Worm (Caenorhabditis elegans) whole organism, L1 larva: ENCODE data around the gene trm-2A.

Experiments
- F16B12.6 ChIP-seq: fragments of 150-350 bp; optimal IDR thresholded peaks from 2 replicates; lab custom pipeline; 2014; ENCODE audit warnings: missing biosample characterization, missing genetic modification characterization
- aha-1 ChIP-seq: fragments of 150-350 bp; optimal IDR thresholded peaks from 2 replicates; lab custom pipeline; 2014; ENCODE audit warnings: missing biosample characterization, missing genetic modification characterization
- aly-2 ChIP-seq: fragments of 150-350 bp; optimal IDR thresholded peaks from 2 replicates; lab custom pipeline; 2014; ENCODE audit warnings: missing biosample characterization, missing genetic modification characterization
- ceh-63 ChIP-seq: fragments of 200-800 bp; sonication (Bioruptor generic); optimal IDR thresholded peaks from 2 replicates; lab custom pipeline; 2018; ENCODE audit warnings: mild to moderate bottlenecking, missing genetic modification characterization, missing compliant biosample characterization
- ceh-82 ChIP-seq, 3 experiments: fragments of 150-350 bp in 1 of 3; sonication (generic microtip) in 2 of 3; optimal IDR thresholded peaks; 2 replicates each; lab custom pipeline; 2014 to 2017; ENCODE audit warnings: missing biosample characterization in 3 of 3, missing genetic modification characterization in 3 of 3
- ces-1 ChIP-seq: fragments of 150-350 bp; optimal IDR thresholded peaks from 2 replicates; lab custom pipeline; 2014; ENCODE audit warnings: missing biosample characterization, missing genetic modification reagents, missing genetic modification characterization
- dsc-1 ChIP-seq: sonication (generic microtip); optimal IDR thresholded peaks from 2 replicates; lab custom pipeline; 2016; ENCODE audit warnings: mild to moderate bottlenecking, missing genetic modification characterization, missing compliant biosample characterization
- efl-1 ChIP-seq, 4 experiments: fragments of 150-350 bp; optimal IDR thresholded peaks in 3 of 4; peaks in 1 of 4; 1 replicate in 1 of 4; 2 replicates in 3 of 4; lab custom pipeline; 2014; ENCODE audit warnings: missing biosample characterization in 2 of 4, missing genetic modification characterization in 2 of 4, missing genetic modification reagents in 2 of 4
- ets-5 ChIP-seq: fragments of 200-800 bp; sonication (Bioruptor generic); IDR thresholded peaks from 2 replicates; pipeline ENCODE4 v1.3.6; 2022; ENCODE audit warnings: missing genetic modification characterization, missing compliant biosample characterization
- fkh-10 ChIP-seq: sonication (generic microtip); optimal IDR thresholded peaks from 2 replicates; lab custom pipeline; 2017; ENCODE audit warnings: missing biosample characterization, missing genetic modification reagents, missing genetic modification characterization
- fkh-8 ChIP-seq: sonication (generic microtip); optimal IDR thresholded peaks from 2 replicates; lab custom pipeline; 2016; ENCODE audit warnings: mild to moderate bottlenecking, missing genetic modification characterization, missing compliant biosample characterization
- fos-1 ChIP-seq: fragments of 150-350 bp; optimal IDR thresholded peaks from 2 replicates; lab custom pipeline; 2014; ENCODE audit warnings: missing biosample characterization, missing genetic modification characterization
- grh-1 ChIP-seq: fragments of 200-800 bp; sonication (Bioruptor generic); IDR thresholded peaks from 2 replicates; pipeline ENCODE4 v1.3.6; 2022; ENCODE audit warnings: missing genetic modification reagents, missing genetic modification characterization, missing compliant biosample characterization
- hlh-17 ChIP-seq: fragments of 200-800 bp; sonication (Bioruptor generic); optimal IDR thresholded peaks from 2 replicates; lab custom pipeline; 2018; ENCODE audit warnings: missing genetic modification characterization, mild to moderate bottlenecking, missing compliant biosample characterization, moderate library complexity, borderline replicate concordance
- hpl-2 ChIP-seq: fragments of 150-350 bp; optimal IDR thresholded peaks from 2 replicates; lab custom pipeline; 2014; ENCODE audit warnings: missing biosample characterization, missing genetic modification reagents, missing genetic modification characterization
- irx-1 ChIP-seq: sonication (generic microtip); optimal IDR thresholded peaks from 2 replicates; lab custom pipeline; 2016; ENCODE audit warnings: missing genetic modification characterization, missing compliant biosample characterization
- lin-13 ChIP-seq: fragments of 150-350 bp; optimal IDR thresholded peaks from 2 replicates; lab custom pipeline; 2014; ENCODE audit warnings: missing biosample characterization, missing genetic modification reagents, missing genetic modification characterization
- lin-35 ChIP-seq, 2 experiments: fragments of 150-350 bp; optimal IDR thresholded peaks; 2 replicates each; lab custom pipeline; 2014; ENCODE audit warnings: missing biosample characterization in 2 of 2, missing genetic modification characterization in 2 of 2, missing genetic modification reagents in 2 of 2
- lin-39 ChIP-seq: fragments of 150-350 bp; optimal IDR thresholded peaks from 2 replicates; lab custom pipeline; 2014; ENCODE audit warnings: missing biosample characterization, missing genetic modification reagents, missing genetic modification characterization
- lir-3 ChIP-seq: sonication (generic microtip); optimal IDR thresholded peaks from 2 replicates; lab custom pipeline; 2016; ENCODE audit warnings: mild to moderate bottlenecking, missing genetic modification characterization, moderate library complexity, missing compliant biosample characterization; ENCODE audit not compliant: poor library complexity
- mep-1 ChIP-seq: fragments of 150-350 bp; optimal IDR thresholded peaks from 2 replicates; lab custom pipeline; 2014; ENCODE audit warnings: missing biosample characterization, missing genetic modification characterization
- nhr-11 ChIP-seq: fragments of 150-350 bp; optimal IDR thresholded peaks from 2 replicates; lab custom pipeline; 2014; ENCODE audit warnings: missing biosample characterization, missing genetic modification characterization
- nhr-12 ChIP-seq: sonication (generic microtip); optimal IDR thresholded peaks from 2 replicates; lab custom pipeline; 2017; ENCODE audit warnings: missing biosample characterization, missing genetic modification characterization
- nhr-28 ChIP-seq: fragments of 150-350 bp; optimal IDR thresholded peaks from 2 replicates; lab custom pipeline; 2014; ENCODE audit warnings: missing biosample characterization, missing genetic modification characterization
- nhr-71 ChIP-seq: sonication (generic microtip); optimal IDR thresholded peaks from 2 replicates; lab custom pipeline; 2016; ENCODE audit warnings: mild to moderate bottlenecking, missing genetic modification characterization, moderate library complexity, missing compliant biosample characterization
- nhr-76 ChIP-seq: sonication (generic microtip); optimal IDR thresholded peaks from 2 replicates; lab custom pipeline; 2017; ENCODE audit warnings: missing biosample characterization, missing genetic modification characterization
- nhr-84 ChIP-seq: sonication (generic microtip); optimal IDR thresholded peaks from 2 replicates; lab custom pipeline; 2017; ENCODE audit warnings: missing biosample characterization, missing genetic modification characterization
- nhr-85 ChIP-seq: sonication (generic microtip); peaks from one replicate; lab custom pipeline; 2016; ENCODE audit warnings: missing genetic modification characterization, inconsistent platforms, missing compliant biosample characterization
- nhr-90 ChIP-seq: sonication (generic microtip); optimal IDR thresholded peaks from 2 replicates; lab custom pipeline; 2016; ENCODE audit warnings: mild to moderate bottlenecking, missing genetic modification characterization, missing compliant biosample characterization; ENCODE audit not compliant: poor library complexity
- pag-3 ChIP-seq: sonication (generic microtip); optimal IDR thresholded peaks from 2 replicates; lab custom pipeline; 2017; ENCODE audit warnings: missing genetic modification characterization, mild to moderate bottlenecking, missing compliant biosample characterization, antibody characterized with exemption, borderline replicate concordance; ENCODE audit not compliant: insufficient read depth
- pax-3 ChIP-seq: fragments of 200-800 bp; sonication (Bioruptor generic); optimal IDR thresholded peaks from 2 replicates; lab custom pipeline; 2018; ENCODE audit warnings: mild to moderate bottlenecking, missing genetic modification characterization, moderate library complexity, missing compliant biosample characterization
- pqm-1 ChIP-seq: sonication (generic microtip); optimal IDR thresholded peaks from 3 replicates; lab custom pipeline; 2017; ENCODE audit warnings: missing biosample characterization, missing genetic modification characterization
- rnt-1 ChIP-seq: sonication (generic microtip); optimal IDR thresholded peaks from 2 replicates; lab custom pipeline; 2016; ENCODE audit warnings: mild to moderate bottlenecking, missing genetic modification characterization, moderate library complexity, missing compliant biosample characterization
- sox-4 ChIP-seq: sonication (generic microtip); optimal IDR thresholded peaks from 2 replicates; lab custom pipeline; 2016; ENCODE audit warnings: missing genetic modification characterization, missing compliant biosample characterization
- sptf-1 ChIP-seq: fragments of 150-350 bp; optimal IDR thresholded peaks from 2 replicates; lab custom pipeline; 2014; ENCODE audit warnings: missing biosample characterization, missing genetic modification characterization
- sup-37 ChIP-seq: fragments of 200-800 bp; sonication (Bioruptor generic); optimal IDR thresholded peaks from 2 replicates; lab custom pipeline; 2018; ENCODE audit warnings: mild to moderate bottlenecking, missing genetic modification characterization, missing compliant biosample characterization
- tlp-1 ChIP-seq: fragments of 150-350 bp; optimal IDR thresholded peaks from 2 replicates; lab custom pipeline; 2014; ENCODE audit warnings: missing biosample characterization, missing genetic modification characterization
- unc-130 ChIP-seq: fragments of 150-350 bp; optimal IDR thresholded peaks from 2 replicates; lab custom pipeline; 2017; ENCODE audit warnings: missing biosample characterization, missing genetic modification characterization, inconsistent platforms
- unc-98 ChIP-seq: fragments of 200-800 bp; sonication (Bioruptor generic); IDR thresholded peaks from 2 replicates; pipeline ENCODE4 v1.3.6; 2022; ENCODE audit warnings: missing genetic modification characterization, missing compliant biosample characterization
- vab-15 ChIP-seq: sonication (generic microtip); optimal IDR thresholded peaks from 2 replicates; lab custom pipeline; 2017; ENCODE audit warnings: missing genotype, mild to moderate bottlenecking, missing genetic modification characterization, missing compliant biosample characterization
- zag-1 ChIP-seq: fragments of 150-350 bp; optimal IDR thresholded peaks from 2 replicates; lab custom pipeline; 2014; ENCODE audit warnings: missing biosample characterization, missing genetic modification characterization
- zip-4 ChIP-seq: fragments of 200-800 bp; sonication (Bioruptor generic); optimal IDR thresholded peaks from 2 replicates; lab custom pipeline; 2018; ENCODE audit warnings: mild to moderate bottlenecking, missing genetic modification characterization, moderate library complexity, missing compliant biosample characterization

The trm-2A gene

ce11 chrV:917488-917887 is 12.7 kb downstream of the trm-2A start, which contains the start of gene H24K24.2:
Gene H24K24.2 (plus strand): TSS chrV:917788.
- TF ChIP-seq nhr-76 (tag; lab: Kevin White, UChicago) (no peak), fkh-8 (tag; lab: Kevin White, UChicago) (no peak), aha-1 (tag; lab: Kevin White, UChicago) (no peak), fos-1 (no peak), hlh-17 (GFP tag; lab: Kevin White, UChicago) (no peak), grh-1 (GFP tag; lab: Robert Waterston, UW) (no peak), tlp-1 (no peak), dsc-1 (tag; lab: Kevin White, UChicago) (no peak), nhr-11 (no peak), vab-15 (no peak), fkh-10 (GFP tag; lab: Kevin White, UChicago) (no peak), zip-4 (GFP tag; lab: Kevin White, UChicago) (no peak), pax-3 (tag; lab: Kevin White, UChicago) (no peak), hpl-2 (GFP tag; lab: Kevin White, UChicago) (no peak), lir-3 (no peak), pag-3 (tag; lab: Kevin White, UChicago) (no peak), aly-2 (tag; lab: Kevin White, UChicago) (no peak), irx-1 (tag; lab: Kevin White, UChicago) (no peak)

- TF ChIP-seq unc-130 (tag; lab: Kevin White, UChicago) (no peak), mep-1 (tag; lab: Kevin White, UChicago) (no peak), aly-2 (tag; lab: Kevin White, UChicago) (no peak), nhr-84 (tag; lab: Kevin White, UChicago) (no peak), nhr-85 (tag; lab: Kevin White, UChicago) (no peak), nhr-28 (no peak), ceh-82 (tag; optimal IDR thresholded peaks at IDR 0.05; lab: Kevin White, UChicago) (no peak), unc-98 (no peak), lir-3 (no peak), ceh-63 (no peak)
These were observed 34.6 kb downstream of the trm-2A start for ce11 chrV:939341-939740.

- TF ChIP-seq nhr-12 (tag; lab: Kevin White, UChicago) (no peak), nhr-90 (tag; lab: Kevin White, UChicago) (no peak), grh-1 (GFP tag; lab: Robert Waterston, UW) (no peak), lin-13 (GFP tag; lab: Kevin White, UChicago) (no peak), sup-37 (GFP tag; lab: Kevin White, UChicago) (no peak), zag-1 (no peak), irx-1 (tag; lab: Kevin White, UChicago) (no peak), pqm-1 (tag; lab: Kevin White, UChicago) (no peak)
These were observed 37.8 kb downstream of the trm-2A start for ce11 chrV:942556-942955.

ce11 chrV:945144-945543 is 40.4 kb downstream of the trm-2A start, which contains the start of gene Y50D4C.3:
Gene Y50D4C.3 (minus strand): TSS chrV:945244.
- TF ChIP-seq lin-39 (no peak), nhr-11 (no peak), efl-1 (optimal IDR thresholded peaks at IDR 0.05; lab: Kevin White, UChicago) (no peak), efl-1 (GFP tag; optimal IDR thresholded peaks at IDR 0.05 in 1 of 2; lab: Kevin White, UChicago) (no peak)

ce11 chrV:945828-946227 is 41.1 kb downstream of the trm-2A start:
- TF ChIP-seq lin-35 (GFP tag; optimal IDR thresholded peaks at IDR 0.05; lab: Kevin White, UChicago) = no peak
- TF ChIP-seq nhr-12 (tag; lab: Kevin White, UChicago) = no peak
- no peak for TF ChIP-seq ces-1 (GFP tag; lab: Kevin White, UChicago)
- no peak for TF ChIP-seq sptf-1 (tag; lab: Kevin White, UChicago)
- TF ChIP-seq sox-4 (tag; lab: Kevin White, UChicago) = no peak
- TF ChIP-seq unc-98 = no peak
- no peak for TF ChIP-seq lin-13 (GFP tag; lab: Kevin White, UChicago)
- no peak for TF ChIP-seq F16B12.6
- TF ChIP-seq rnt-1 = no peak
- TF ChIP-seq lin-39 = no peak
- TF ChIP-seq ets-5 (GFP tag; lab: Robert Waterston, UW) = no peak
- no peak for TF ChIP-seq nhr-71
- TF ChIP-seq unc-130 (tag; lab: Kevin White, UChicago) = no peak
- TF ChIP-seq, all 84 proteins: peak for 0
